Fruit fly (Drosophila melanogaster) whole organism, embryonic: ENCODE measurements around the gene CG2767.

ENCODE experiments used
- Aef1 ChIP-seq: fragments of 200-800 bp; sonication (Bioruptor generic); IDR thresholded peaks from 3 replicates; pipeline ENCODE4 v1.3.6; 2022; ENCODE audit warnings: missing biosample characterization, missing genetic modification characterization
- Bdp1 ChIP-seq: fragments of 200-800 bp; sonication (Bioruptor generic); optimal IDR thresholded peaks from 3 replicates; lab custom pipeline; 2016; ENCODE audit warnings: missing biosample characterization, missing genetic modification characterization
- CG10267 ChIP-seq: fragments of 200-800 bp; sonication (Bioruptor generic); optimal IDR thresholded peaks from 2 replicates; lab custom pipeline; 2018; ENCODE audit warnings: missing biosample characterization, mild to moderate bottlenecking, missing genetic modification characterization, moderate library complexity
- CG13287 ChIP-seq: fragments of 200-800 bp; sonication (Bioruptor generic); IDR thresholded peaks from 2 replicates; pipeline ENCODE4 v1.3.6; 2022; ENCODE audit warnings: missing biosample characterization, missing genetic modification characterization; ENCODE audit not compliant: partially characterized antibody
- CG1529 ChIP-seq: fragments of 200-800 bp; sonication (Bioruptor generic); optimal IDR thresholded peaks from 3 replicates; lab custom pipeline; 2018; ENCODE audit warnings: missing biosample characterization, missing genetic modification characterization
- CG1602 ChIP-seq: fragments of 200-800 bp; sonication (Bioruptor generic); optimal IDR thresholded peaks from 3 replicates; lab custom pipeline; 2016; ENCODE audit warnings: missing biosample characterization, missing genetic modification characterization
- CG17328 ChIP-seq: fragments of 200-800 bp; sonication (Bioruptor generic); IDR thresholded peaks from 2 replicates; pipeline ENCODE4 v1.3.6; 2022; ENCODE audit warnings: missing biosample characterization, missing genetic modification characterization
- CG17568 ChIP-seq: fragments of 200-800 bp; sonication (Bioruptor generic); optimal IDR thresholded peaks from 2 replicates; lab custom pipeline; 2018; ENCODE audit warnings: missing biosample characterization, mild to moderate bottlenecking, missing genetic modification characterization, moderate library complexity
- CG18764 ChIP-seq: fragments of 200-800 bp; sonication (Bioruptor generic); optimal IDR thresholded peaks from 3 replicates; lab custom pipeline; 2016; ENCODE audit warnings: missing biosample characterization, missing genetic modification characterization
- CG2120 ChIP-seq: fragments of 200-800 bp; sonication (Bioruptor generic); optimal IDR thresholded peaks from 3 replicates; lab custom pipeline; 2016; ENCODE audit warnings: missing biosample characterization, missing genetic modification characterization
- CG2129 ChIP-seq: fragments of 200-800 bp; sonication (Bioruptor generic); IDR thresholded peaks from 2 replicates; pipeline ENCODE4 v1.3.6; 2022; ENCODE audit warnings: missing biosample characterization, missing genetic modification characterization; ENCODE audit not compliant: partially characterized antibody
- CG2199 ChIP-seq: fragments of 200-800 bp; sonication (Bioruptor generic); IDR thresholded peaks from 3 replicates; pipeline ENCODE4 v1.3.6; 2022; ENCODE audit warnings: missing biosample characterization, missing genetic modification characterization
- CG2202 ChIP-seq: fragments of 200-800 bp; sonication (Bioruptor generic); optimal IDR thresholded peaks from 2 replicates; lab custom pipeline; 2018; ENCODE audit warnings: missing biosample characterization, mild to moderate bottlenecking, missing genetic modification characterization
- CG3065 ChIP-seq: fragments of 200-800 bp; sonication (Bioruptor generic); optimal IDR thresholded peaks from 2 replicates; lab custom pipeline; 2016; ENCODE audit warnings: missing biosample characterization, missing genetic modification characterization
- CG3281 ChIP-seq: fragments of 200-800 bp; sonication (Bioruptor generic); optimal IDR thresholded peaks from 3 replicates; lab custom pipeline; 2017; ENCODE audit warnings: missing biosample characterization, mild to moderate bottlenecking, missing genetic modification characterization
- CG33557 ChIP-seq: fragments of 200-800 bp; sonication (Bioruptor generic); optimal IDR thresholded peaks from 2 replicates; lab custom pipeline; 2019; ENCODE audit warnings: missing biosample characterization, mild to moderate bottlenecking, missing genetic modification characterization, moderate library complexity
- CG3995 ChIP-seq: fragments of 200-800 bp; sonication (Bioruptor generic); optimal IDR thresholded peaks from 3 replicates; lab custom pipeline; 2016; ENCODE audit warnings: missing biosample characterization, missing genetic modification characterization
- CG6654 ChIP-seq: fragments of 200-800 bp; sonication (Bioruptor generic); optimal IDR thresholded peaks from 2 replicates; lab custom pipeline; 2017; ENCODE audit warnings: missing biosample characterization, mild to moderate bottlenecking, missing genetic modification characterization
- CG9437 ChIP-seq: fragments of 200-800 bp; sonication (Bioruptor generic); optimal IDR thresholded peaks from 2 replicates; lab custom pipeline; 2018; ENCODE audit warnings: missing biosample characterization, mild to moderate bottlenecking, missing genetic modification characterization
- CTCF ChIP-seq: fragments of 200-800 bp; sonication (Bioruptor generic); optimal IDR thresholded peaks from 2 replicates; lab custom pipeline; 2017; ENCODE audit warnings: missing biosample characterization, mild to moderate bottlenecking, missing genetic modification characterization, moderate library complexity
- CkIIα-i1 ChIP-seq: fragments of 200-800 bp; sonication (Bioruptor generic); IDR thresholded peaks from 2 replicates; pipeline ENCODE4 v1.3.6; 2022; ENCODE audit warnings: missing biosample characterization, missing genetic modification characterization
- Dbx ChIP-seq: fragments of 200-800 bp; sonication (Bioruptor generic); IDR thresholded peaks from 3 replicates; pipeline ENCODE4 v1.3.6; 2022; ENCODE audit warnings: missing biosample characterization, missing genetic modification characterization
- Dip2 ChIP-seq: fragments of 200-800 bp; sonication (Bioruptor generic); IDR thresholded peaks from 2 replicates; pipeline ENCODE4 v1.3.6; 2022; ENCODE audit warnings: missing biosample characterization, missing genetic modification characterization
- Doc3 ChIP-seq: fragments of 200-800 bp; sonication (Bioruptor generic); IDR thresholded peaks from 3 replicates; pipeline ENCODE4 v1.3.6; 2022; ENCODE audit warnings: missing biosample characterization, missing genetic modification characterization; ENCODE audit not compliant: partially characterized antibody
- Eip74EF ChIP-seq, 2 experiments: fragments of 200-800 bp in 1 of 2; fragments of >200 bp in 1 of 2; sonication (Bioruptor generic) in 1 of 2; optimal IDR thresholded peaks; 2 replicates each; lab custom pipeline; 2017 to 2019; ENCODE audit warnings: missing biosample characterization in 2 of 2, missing genetic modification characterization in 2 of 2, mild to moderate bottlenecking in 1 of 2, moderate library complexity in 1 of 2
- Fer3 ChIP-seq: fragments of 200-800 bp; sonication (Bioruptor generic); optimal IDR thresholded peaks from 2 replicates; lab custom pipeline; 2018; ENCODE audit warnings: missing biosample characterization, mild to moderate bottlenecking, missing genetic modification characterization, moderate library complexity
- Hr3 ChIP-seq: fragments of 200-800 bp; sonication (Bioruptor generic); optimal IDR thresholded peaks from 3 replicates; lab custom pipeline; 2016; ENCODE audit warnings: missing biosample characterization, missing genetic modification characterization
- MTF-1 ChIP-seq: fragments of 200-800 bp; sonication (Bioruptor generic); optimal IDR thresholded peaks from 2 replicates; lab custom pipeline; 2018; ENCODE audit warnings: missing biosample characterization, mild to moderate bottlenecking, missing genetic modification characterization, borderline replicate concordance
- Scr ChIP-seq: fragments of 200-800 bp; sonication (Bioruptor generic); IDR thresholded peaks from 2 replicates; pipeline ENCODE4 v1.3.6; 2022; ENCODE audit warnings: missing biosample characterization, missing genetic modification characterization; ENCODE audit not compliant: partially characterized antibody
- Sox102F ChIP-seq: fragments of 200-800 bp; sonication (Bioruptor generic); optimal IDR thresholded peaks from 2 replicates; lab custom pipeline; 2018; ENCODE audit warnings: missing biosample characterization, mild to moderate bottlenecking, missing genetic modification characterization, moderate library complexity
- btn ChIP-seq: fragments of 200-800 bp; sonication (Bioruptor generic); optimal IDR thresholded peaks from 2 replicates; lab custom pipeline; 2016; ENCODE audit warnings: missing biosample characterization, missing genetic modification characterization
- cas ChIP-seq: fragments of 200-800 bp; sonication (Bioruptor generic); IDR thresholded peaks from 2 replicates; pipeline ENCODE4 v1.3.6; 2022; ENCODE audit warnings: missing biosample characterization, missing genetic modification characterization
- croc ChIP-seq: fragments of 200-800 bp; sonication (Bioruptor generic); conservative IDR thresholded peaks from 3 replicates; pipeline ENCODE4 v1.3.6; 2022; ENCODE audit warnings: missing biosample characterization, missing genetic modification characterization
- crol ChIP-seq: fragments of 200-800 bp; sonication (Bioruptor generic); IDR thresholded peaks from 2 replicates; pipeline ENCODE4 v1.3.6; 2022; ENCODE audit warnings: missing biosample characterization, missing genetic modification characterization
- cwo ChIP-seq: fragments of 200-800 bp; sonication (Bioruptor generic); optimal IDR thresholded peaks from 3 replicates; lab custom pipeline; 2017; ENCODE audit warnings: missing biosample characterization, missing genetic modification characterization, mild to moderate bottlenecking, moderate library complexity, missing genetic modification reagents
- emc ChIP-seq: fragments of 200-800 bp; sonication (Bioruptor generic); optimal IDR thresholded peaks from 2 replicates; lab custom pipeline; 2016; ENCODE audit warnings: missing biosample characterization, missing genetic modification characterization
- exex ChIP-seq: fragments of 200-800 bp; sonication (Bioruptor generic); optimal IDR thresholded peaks from 4 replicates; lab custom pipeline; 2018; ENCODE audit warnings: missing biosample characterization, mild to moderate bottlenecking, missing genetic modification characterization, moderate library complexity
- eyg ChIP-seq: fragments of 200-800 bp; sonication (Bioruptor generic); optimal IDR thresholded peaks from 3 replicates; lab custom pipeline; 2016; ENCODE audit warnings: missing biosample characterization, missing genetic modification characterization
- fd96Cb ChIP-seq: fragments of 200-800 bp; sonication (Bioruptor generic); optimal IDR thresholded peaks from 2 replicates; lab custom pipeline; 2018; ENCODE audit warnings: missing biosample characterization, mild to moderate bottlenecking, missing genetic modification characterization, moderate library complexity
- gro ChIP-seq: fragments of 200-800 bp; sonication (Bioruptor generic); optimal IDR thresholded peaks from 2 replicates; lab custom pipeline; 2016; ENCODE audit warnings: missing biosample characterization, missing genetic modification characterization
- lov ChIP-seq, 2 experiments: fragments of 200-800 bp in 1 of 2; fragments of >200 bp in 1 of 2; sonication (Bioruptor generic) in 1 of 2; IDR thresholded peaks in 1 of 2; optimal IDR thresholded peaks in 1 of 2; 2 replicates in 1 of 2; 3 replicates in 1 of 2; pipeline versions ENCODE4 v1.3.6 to Lab custom; 2017 to 2022; ENCODE audit warnings: missing biosample characterization in 1 of 2, missing genetic modification characterization in 1 of 2
- onecut ChIP-seq: fragments of 200-800 bp; sonication (Bioruptor generic); IDR thresholded peaks from 2 replicates; pipeline ENCODE4 v1.3.6; 2022; ENCODE audit warnings: missing biosample characterization, missing genetic modification characterization
- ssp ChIP-seq: fragments of 200-800 bp; sonication (Bioruptor generic); IDR thresholded peaks from 2 replicates; pipeline ENCODE4 v1.3.6; 2022; ENCODE audit warnings: missing biosample characterization, missing genetic modification characterization
- sug ChIP-seq: fragments of 200-800 bp; optimal IDR thresholded peaks from 2 replicates; lab custom pipeline; 2019; ENCODE audit warnings: missing biosample characterization, mild to moderate bottlenecking, missing genetic modification characterization, moderate library complexity
- tup ChIP-seq: fragments of 200-800 bp; sonication (Bioruptor generic); optimal IDR thresholded peaks from 2 replicates; lab custom pipeline; 2016; ENCODE audit warnings: missing biosample characterization, mild to moderate bottlenecking, missing genetic modification characterization, moderate library complexity
- twi ChIP-seq: fragments of 200-800 bp; optimal IDR thresholded peaks from 2 replicates; lab custom pipeline; 2019; ENCODE audit warnings: missing biosample characterization, mild to moderate bottlenecking, missing genetic modification characterization, moderate library complexity
- vvl ChIP-seq: fragments of 200-800 bp; sonication (Bioruptor generic); IDR thresholded peaks from 2 replicates; pipeline ENCODE4 v1.3.6; 2022; ENCODE audit warnings: missing biosample characterization, missing genetic modification characterization
- zf30C ChIP-seq: fragments of 200-800 bp; sonication (Bioruptor generic); optimal IDR thresholded peaks from 3 replicates; lab custom pipeline; 2018; ENCODE audit warnings: missing biosample characterization, mild to moderate bottlenecking, missing genetic modification characterization

Gene CG2767

DNA sequence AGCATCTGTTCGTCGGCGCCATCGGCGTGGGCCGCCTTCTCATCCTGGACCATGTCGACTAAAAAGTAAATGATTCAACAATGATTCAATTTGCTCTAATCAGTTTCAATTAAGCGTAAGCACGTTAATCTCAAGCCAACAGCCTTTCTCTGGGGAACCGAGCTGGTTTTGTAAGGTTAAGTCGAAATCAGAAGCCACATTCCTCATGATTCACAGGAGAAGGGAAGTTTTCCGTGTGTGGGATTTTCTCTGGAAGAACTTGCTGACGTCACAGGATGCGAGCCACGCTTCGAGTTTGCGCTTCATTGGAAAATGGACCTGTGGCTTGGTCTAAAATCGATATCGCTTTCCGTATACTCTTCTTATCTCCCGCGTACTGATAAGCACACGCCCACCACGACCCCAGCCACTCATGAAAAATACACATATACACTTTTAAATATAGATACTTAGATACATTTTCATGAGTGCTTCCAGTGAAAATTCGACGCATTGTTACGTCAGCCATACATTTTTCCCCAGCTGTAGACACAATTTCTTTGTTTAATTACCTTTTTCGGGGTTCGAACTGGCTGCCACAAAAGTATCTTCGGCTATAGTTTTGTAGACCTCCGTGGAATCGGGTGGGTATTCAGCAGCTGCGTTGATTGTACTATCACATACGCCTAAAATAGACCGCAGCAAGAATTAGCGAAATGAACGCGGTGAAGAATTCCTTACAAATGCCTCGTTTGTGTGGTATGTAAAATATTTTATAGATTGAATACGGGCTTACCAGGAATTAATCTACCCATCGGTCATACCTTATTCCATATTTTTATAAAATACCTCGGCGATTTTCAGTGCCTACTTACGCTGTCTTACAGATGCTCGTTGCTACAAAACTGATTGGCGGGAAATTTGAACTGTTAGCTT is 30.6 kb downstream of the CG2767 start (continued):
- TF ChIP-seq CG3281 (GFP tag; lab: Kevin White, UChicago) (peak; percentile 24), CG9437 (GFP tag; lab: Kevin White, UChicago) (peak; percentile 3), Dip2 (GFP tag; lab: Robert Waterston, UW) (no peak), CG2199 (GFP tag; lab: Robert Waterston, UW) (peak; percentile 79; the same call in 2 of the 3 replicates), Doc3 (no peak), exex (tag; lab: Kevin White, UChicago) (peak; percentile 55), CG3065 (GFP tag; lab: Kevin White, UChicago) (no peak), Aef1 (GFP tag; lab: Robert Waterston, UW) (no peak), CG17568 (GFP tag; lab: Kevin White, UChicago) (peak; percentile 37), CG2202 (peak; percentile 28), fd96Cb (tag; lab: Kevin White, UChicago) (no peak), CG13287 (no peak; the same call in 1 of the 2 replicates), cas (GFP tag; lab: Robert Waterston, UW) (no peak), Dbx (peak; percentile 54; the same call in 2 of the 3 replicates), Sox102F (GFP tag; lab: Kevin White, UChicago) (no peak), croc (GFP tag; lab: Robert Waterston, UW) (no peak), Scr (0 out of 2 replicates have a peak, but pooled peaks have one; percentile 36), CG2129 (GFP tag; lab: Robert Waterston, UW) (no peak), lov (optimal IDR thresholded peaks at IDR 0.05; lab: Kevin White, UChicago) (no peak), lov (GFP tag; IDR thresholded peaks at IDR 0.05; lab: Robert Waterston, UW) (no peak), eyg (GFP tag; lab: Kevin White, UChicago) (no peak), crol (GFP tag; lab: Robert Waterston, UW) (no peak), Fer3 (tag; lab: Kevin White, UChicago) (no peak), CG33557 (GFP tag; lab: Kevin White, UChicago) (no peak), Hr3 (GFP tag; lab: Kevin White, UChicago) (no peak), CG6654 (GFP tag; lab: Kevin White, UChicago) (no peak), btn (no peak), CTCF (peak; percentile 59), CG1602 (GFP tag; lab: Kevin White, UChicago) (no peak), cwo (GFP tag; lab: Kevin White, UChicago) (peak; percentile 6), twi (peak; percentile 29), Eip74EF (GFP tag; optimal IDR thresholded peaks at IDR 0.05; lab: Kevin White, UChicago) (no peak), MTF-1 (GFP tag; lab: Kevin White, UChicago) (no peak), tup (GFP tag; lab: Kevin White, UChicago) (no peak), CG17328 (GFP tag; lab: Robert Waterston, UW) (no peak), CG2120 (peak; percentile 16), onecut (peak; percentile 96), Bdp1 (GFP tag; lab: Kevin White, UChicago) (no peak), ssp (peak; percentile 76), zf30C (GFP tag; lab: Kevin White, UChicago) (peak; percentile 5), CG3995 (GFP tag; lab: Kevin White, UChicago) (peak; percentile 71), CkIIα-i1 (no peak), CG18764 (GFP tag; lab: Kevin White, UChicago) (no peak), sug (peak; percentile 62), vvl (GFP tag; lab: Robert Waterston, UW) (0 out of 2 replicates have a peak, but pooled peaks have one; percentile 47), CG10267 (tag; lab: Kevin White, UChicago) (peak; percentile 56), CG1529 (GFP tag; lab: Kevin White, UChicago) (no peak), emc (GFP tag; lab: Kevin White, UChicago) (no peak), gro (GFP tag; lab: Kevin White, UChicago) (peak; percentile 74)
